Fruit fly (Drosophila melanogaster) whole organism, embryonic: ENCODE measurements around the gene syd.
A peak's percentile ranks its signal among the peaks of the same experiment; 100 is the strongest.

Source experiments
- ATbp ChIP-seq: fragments of 200-800 bp; sonication (Bioruptor generic); optimal IDR thresholded peaks from 2 replicates; lab custom pipeline; 2017; ENCODE audit warnings: missing biosample characterization, mild to moderate bottlenecking, missing genetic modification characterization, missing genetic modification reagents
- Bteb2 ChIP-seq: fragments of 200-800 bp; sonication (Bioruptor generic); optimal IDR thresholded peaks from 2 replicates; lab custom pipeline; 2016; ENCODE audit warnings: missing biosample characterization, missing genetic modification characterization
- CG11456 ChIP-seq: fragments of 200-800 bp; sonication (Bioruptor generic); IDR thresholded peaks from 3 replicates; pipeline ENCODE4 v1.3.6; 2022; ENCODE audit warnings: missing biosample characterization, missing genetic modification characterization
- CG12155 ChIP-seq: fragments of 200-800 bp; sonication (Bioruptor generic); optimal IDR thresholded peaks from 3 replicates; lab custom pipeline; 2016; ENCODE audit warnings: missing biosample characterization, missing genetic modification characterization
- CG14860 ChIP-seq: fragments of 200-800 bp; sonication (Bioruptor generic); IDR thresholded peaks from 3 replicates; pipeline ENCODE4 v1.3.6; 2022; ENCODE audit warnings: missing biosample characterization, missing genetic modification characterization; ENCODE audit not compliant: partially characterized antibody
- CG15514 ChIP-seq: fragments of 200-800 bp; sonication (Bioruptor generic); optimal IDR thresholded peaks from 3 replicates; lab custom pipeline; 2017; ENCODE audit warnings: missing biosample characterization, missing genetic modification characterization, mild to moderate bottlenecking, moderate library complexity, missing genetic modification reagents
- CG16779 ChIP-seq: fragments of 200-800 bp; sonication (Bioruptor generic); IDR thresholded peaks from 2 replicates; pipeline ENCODE4 v1.3.6; 2022; ENCODE audit warnings: missing biosample characterization, missing genetic modification characterization
- CG17568 ChIP-seq: fragments of 200-800 bp; sonication (Bioruptor generic); optimal IDR thresholded peaks from 2 replicates; lab custom pipeline; 2018; ENCODE audit warnings: missing biosample characterization, mild to moderate bottlenecking, missing genetic modification characterization, moderate library complexity
- CG17612 ChIP-seq: fragments of 200-800 bp; sonication (Bioruptor generic); IDR thresholded peaks from 2 replicates; pipeline ENCODE4 v1.3.6; 2022; ENCODE audit warnings: missing biosample characterization, missing genetic modification characterization
- CG17829 ChIP-seq: fragments of 200-800 bp; optimal IDR thresholded peaks from 2 replicates; lab custom pipeline; 2019; ENCODE audit warnings: missing biosample characterization, mild to moderate bottlenecking, missing genetic modification characterization, moderate library complexity
- CG18476 ChIP-seq: fragments of 200-800 bp; sonication (Bioruptor generic); optimal IDR thresholded peaks from 2 replicates; lab custom pipeline; 2016; ENCODE audit warnings: missing biosample characterization, mild to moderate bottlenecking, missing genetic modification characterization
- CG33557 ChIP-seq: fragments of 200-800 bp; sonication (Bioruptor generic); optimal IDR thresholded peaks from 2 replicates; lab custom pipeline; 2019; ENCODE audit warnings: missing biosample characterization, mild to moderate bottlenecking, missing genetic modification characterization, moderate library complexity
- CG4820 ChIP-seq: fragments of 200-800 bp; sonication (Bioruptor generic); optimal IDR thresholded peaks from 3 replicates; lab custom pipeline; 2016; ENCODE audit warnings: missing biosample characterization, missing genetic modification characterization
- CG9609 ChIP-seq: fragments of 200-800 bp; sonication (Bioruptor generic); optimal IDR thresholded peaks from 3 replicates; lab custom pipeline; 2016; ENCODE audit warnings: missing biosample characterization, missing genetic modification characterization
- CG9876 ChIP-seq: fragments of 200-800 bp; sonication (Bioruptor generic); optimal IDR thresholded peaks from 2 replicates; lab custom pipeline; 2016; ENCODE audit warnings: missing biosample characterization, missing genetic modification characterization
- Dbx ChIP-seq: fragments of 200-800 bp; sonication (Bioruptor generic); IDR thresholded peaks from 3 replicates; pipeline ENCODE4 v1.3.6; 2022; ENCODE audit warnings: missing biosample characterization, missing genetic modification characterization
- Dll ChIP-seq: fragments of 200-800 bp; sonication (Bioruptor generic); IDR thresholded peaks from 4 replicates; pipeline ENCODE4 v1.3.6; 2022; ENCODE audit warnings: missing biosample characterization, missing genetic modification characterization; ENCODE audit not compliant: partially characterized antibody
- Eip74EF ChIP-seq, 2 experiments: fragments of 200-800 bp in 1 of 2; fragments of >200 bp in 1 of 2; sonication (Bioruptor generic) in 1 of 2; optimal IDR thresholded peaks; 2 replicates each; lab custom pipeline; 2017 to 2019; ENCODE audit warnings: missing biosample characterization in 2 of 2, missing genetic modification characterization in 2 of 2, mild to moderate bottlenecking in 1 of 2, moderate library complexity in 1 of 2
- H15 ChIP-seq: fragments of 200-800 bp; sonication (Bioruptor generic); IDR thresholded peaks from 3 replicates; pipeline ENCODE4 v1.3.6; 2022; ENCODE audit warnings: missing biosample characterization, missing genetic modification characterization
- HLHmδ ChIP-seq: fragments of 200-800 bp; sonication (Bioruptor generic); optimal IDR thresholded peaks from 2 replicates; lab custom pipeline; 2018; ENCODE audit warnings: missing biosample characterization, mild to moderate bottlenecking, missing genetic modification characterization, moderate library complexity
- Hey ChIP-seq: fragments of 200-800 bp; sonication (Bioruptor generic); optimal IDR thresholded peaks from 3 replicates; lab custom pipeline; 2018; ENCODE audit warnings: missing biosample characterization, mild to moderate bottlenecking, missing genetic modification characterization
- HmgD ChIP-seq: fragments of 200-800 bp; sonication (Bioruptor generic); optimal IDR thresholded peaks from 3 replicates; lab custom pipeline; 2016; ENCODE audit warnings: missing biosample characterization, missing genetic modification characterization
- Hmr ChIP-seq: fragments of 200-800 bp; sonication (Bioruptor generic); optimal IDR thresholded peaks from 3 replicates; lab custom pipeline; 2017; ENCODE audit warnings: mild to moderate bottlenecking, missing biosample characterization, missing genetic modification reagents, missing genetic modification characterization
- Hr51 ChIP-seq, 2 experiments: fragments of 200-800 bp; sonication (Bioruptor generic); optimal IDR thresholded peaks; 2 replicates in 1 of 2; 3 replicates in 1 of 2; lab custom pipeline; 2016 to 2018; ENCODE audit warnings: missing biosample characterization in 2 of 2, missing genetic modification characterization in 2 of 2, mild to moderate bottlenecking in 1 of 2, moderate library complexity in 1 of 2
- Hsf ChIP-seq: fragments of 200-800 bp; sonication (Bioruptor generic); optimal IDR thresholded peaks from 3 replicates; lab custom pipeline; 2016; ENCODE audit warnings: missing biosample characterization, missing genetic modification characterization
- MBD-R2 ChIP-seq: fragments of 200-800 bp; sonication (Bioruptor generic); IDR thresholded peaks from 2 replicates; pipeline ENCODE4 v1.3.6; 2022; ENCODE audit warnings: missing biosample characterization, missing genetic modification characterization
- Nf-YC ChIP-seq: fragments of 200-800 bp; optimal IDR thresholded peaks from 3 replicates; lab custom pipeline; 2019; ENCODE audit warnings: missing biosample characterization, mild to moderate bottlenecking, missing genetic modification characterization, moderate library complexity
- NfI ChIP-seq: fragments of 200-800 bp; sonication (Bioruptor generic); optimal IDR thresholded peaks from 3 replicates; lab custom pipeline; 2018; ENCODE audit warnings: missing biosample characterization, mild to moderate bottlenecking, missing genetic modification characterization, moderate library complexity
- Ravus ChIP-seq: fragments of 200-800 bp; sonication (Bioruptor generic); IDR thresholded peaks from 2 replicates; pipeline ENCODE4 v1.3.6; 2022; ENCODE audit warnings: missing biosample characterization, missing genetic modification characterization
- ab ChIP-seq: fragments of 200-800 bp; sonication (Bioruptor generic); optimal IDR thresholded peaks from 2 replicates; lab custom pipeline; 2016; ENCODE audit warnings: missing biosample characterization, missing genetic modification characterization
- abd-A ChIP-seq: fragments of 200-800 bp; sonication (Bioruptor generic); optimal IDR thresholded peaks from 3 replicates; lab custom pipeline; 2019; ENCODE audit warnings: missing biosample characterization, mild to moderate bottlenecking, missing genetic modification characterization, moderate library complexity
- bcd ChIP-seq: fragments of 200-800 bp; sonication (Bioruptor generic); optimal IDR thresholded peaks from 2 replicates; lab custom pipeline; 2017; ENCODE audit warnings: missing biosample characterization, mild to moderate bottlenecking, missing genetic modification characterization
- btn ChIP-seq: fragments of 200-800 bp; sonication (Bioruptor generic); optimal IDR thresholded peaks from 2 replicates; lab custom pipeline; 2016; ENCODE audit warnings: missing biosample characterization, missing genetic modification characterization
- ems ChIP-seq: fragments of 200-800 bp; sonication (Bioruptor generic); optimal IDR thresholded peaks from 3 replicates; lab custom pipeline; 2016; ENCODE audit warnings: missing biosample characterization, missing genetic modification characterization
- gce ChIP-seq: fragments of 200-800 bp; sonication (Bioruptor generic); IDR thresholded peaks from 3 replicates; pipeline ENCODE4 v1.3.6; 2022; ENCODE audit warnings: missing biosample characterization, missing genetic modification characterization
- lov ChIP-seq, 2 experiments: fragments of 200-800 bp in 1 of 2; fragments of >200 bp in 1 of 2; sonication (Bioruptor generic) in 1 of 2; IDR thresholded peaks in 1 of 2; optimal IDR thresholded peaks in 1 of 2; 2 replicates in 1 of 2; 3 replicates in 1 of 2; pipeline versions ENCODE4 v1.3.6 to Lab custom; 2017 to 2022; ENCODE audit warnings: missing biosample characterization in 1 of 2, missing genetic modification characterization in 1 of 2
- nau ChIP-seq: fragments of 200-800 bp; sonication (Bioruptor generic); optimal IDR thresholded peaks from 3 replicates; lab custom pipeline; 2017; ENCODE audit warnings: missing biosample characterization, mild to moderate bottlenecking, missing genetic modification characterization, missing genetic modification reagents
- nerfin-2 ChIP-seq: fragments of 200-800 bp; sonication (Bioruptor generic); IDR thresholded peaks from 2 replicates; pipeline ENCODE4 v1.3.6; 2022; ENCODE audit warnings: missing biosample characterization, missing genetic modification characterization; ENCODE audit not compliant: partially characterized antibody
- pita ChIP-seq: fragments of 200-800 bp; sonication (Bioruptor generic); optimal IDR thresholded peaks from 2 replicates; lab custom pipeline; 2017; ENCODE audit warnings: missing biosample characterization, mild to moderate bottlenecking, missing genetic modification characterization
- prd ChIP-seq, 3 experiments: fragments of >200 bp in 2 of 3; fragments of 200-800 bp in 1 of 3; sonication (Bioruptor generic) in 1 of 3; optimal IDR thresholded peaks in 2 of 3; IDR thresholded peaks in 1 of 3; 2 replicates in 2 of 3; 3 replicates in 1 of 3; pipeline versions ENCODE4 v1.3.6 to Lab custom; 2017 to 2022; ENCODE audit warnings: missing biosample characterization in 1 of 3, missing genetic modification characterization in 1 of 3
- row ChIP-seq: fragments of 200-800 bp; sonication (Bioruptor generic); IDR thresholded peaks from 3 replicates; pipeline ENCODE4 v1.3.6; 2022; ENCODE audit warnings: missing biosample characterization, missing genetic modification characterization
- salm ChIP-seq: fragments of 200-800 bp; sonication (Bioruptor generic); optimal IDR thresholded peaks from 2 replicates; lab custom pipeline; 2018; ENCODE audit warnings: missing biosample characterization, mild to moderate bottlenecking, missing genetic modification characterization
- shn ChIP-seq: fragments of 200-800 bp; sonication (Bioruptor generic); optimal IDR thresholded peaks from 3 replicates; lab custom pipeline; 2016; ENCODE audit warnings: missing biosample characterization, missing genetic modification characterization
- stwl ChIP-seq: fragments of 200-800 bp; sonication (Bioruptor generic); optimal IDR thresholded peaks from 3 replicates; lab custom pipeline; 2018; ENCODE audit warnings: missing biosample characterization, mild to moderate bottlenecking, missing genetic modification characterization, moderate library complexity
- trem ChIP-seq: fragments of 200-800 bp; optimal IDR thresholded peaks from 3 replicates; lab custom pipeline; 2019; ENCODE audit warnings: missing biosample characterization, mild to moderate bottlenecking, missing genetic modification characterization, moderate library complexity
- vnd ChIP-seq: fragments of 200-800 bp; sonication (Bioruptor generic); IDR thresholded peaks from 3 replicates; pipeline ENCODE4 v1.3.6; 2022; ENCODE audit warnings: missing biosample characterization, missing genetic modification characterization; ENCODE audit not compliant: partially characterized antibody
- wor ChIP-seq: fragments of 200-800 bp; sonication (Bioruptor generic); IDR thresholded peaks from 2 replicates; pipeline ENCODE4 v1.3.6; 2022; ENCODE audit warnings: missing biosample characterization, missing genetic modification characterization

The syd gene

dm6 chr3L:7911765-7912556 lies 24.0 kb downstream of the syd start, which contains the start of the genes pbl and CG8281 (continued):
- TF ChIP-seq CG9609 (peak; percentile 56), HmgD (GFP tag; lab: Kevin White, UChicago) (no peak), CG16779 (GFP tag; lab: Robert Waterston, UW) (no peak), stwl (tag; lab: Kevin White, UChicago) (peak; percentile 78), CG17829 (tag; lab: Kevin White, UChicago) (peak; percentile 67), H15 (GFP tag; lab: Robert Waterston, UW) (no peak), lov (optimal IDR thresholded peaks at IDR 0.05; lab: Kevin White, UChicago) (peak; percentile 89), lov (GFP tag; IDR thresholded peaks at IDR 0.05; lab: Robert Waterston, UW) (0 out of 3 replicates have a peak, but pooled peaks have one; percentile 12), CG17568 (GFP tag; lab: Kevin White, UChicago) (peak; percentile 46), pita (GFP tag; lab: Kevin White, UChicago) (no peak), Dll (GFP tag; lab: Robert Waterston, UW) (peak; percentile 82), HLHmδ (GFP tag; lab: Kevin White, UChicago) (peak; percentile 48), abd-A (tag; lab: Kevin White, UChicago) (no peak), CG4820 (GFP tag; lab: Kevin White, UChicago) (peak; percentile 15), Eip74EF (GFP tag; optimal IDR thresholded peaks at IDR 0.05; lab: Kevin White, UChicago) (no peak), nau (GFP tag; lab: Kevin White, UChicago) (no peak), Nf-YC (peak; percentile 50), ab (GFP tag; lab: Kevin White, UChicago) (no peak), MBD-R2 (GFP tag; lab: Robert Waterston, UW) (peak; percentile 58), gce (no peak), salm (tag; lab: Kevin White, UChicago) (no peak), Bteb2 (GFP tag; lab: Kevin White, UChicago) (no peak), CG33557 (no peak), Hmr (GFP tag; lab: Kevin White, UChicago) (peak; percentile 76), ems (GFP tag; lab: Kevin White, UChicago) (no peak), Ravus (GFP tag; lab: Robert Waterston, UW) (no peak), bcd (GFP tag; lab: Kevin White, UChicago) (peak; percentile 47), shn (peak; percentile 20), CG14860 (GFP tag; lab: Robert Waterston, UW) (peak; percentile 69), Hsf (GFP tag; lab: Kevin White, UChicago) (peak; percentile 56), Hey (tag; lab: Kevin White, UChicago) (no peak), CG11456 (GFP tag; lab: Robert Waterston, UW) (0 out of 3 replicates have a peak, but pooled peaks have one; percentile 28), row (GFP tag; lab: Robert Waterston, UW) (peak; percentile 76), trem (tag; lab: Kevin White, UChicago) (peak; percentile 47), vnd (peak; percentile 38; the same call in 2 of the 3 replicates), wor (GFP tag; lab: Robert Waterston, UW) (no peak), CG18476 (GFP tag; lab: Kevin White, UChicago) (no peak), btn (GFP tag; lab: Kevin White, UChicago) (no peak), prd (optimal IDR thresholded peaks at IDR 0.05; lab: Kevin White, UChicago) (no peak), prd (GFP tag; IDR thresholded peaks at IDR 0.05; lab: Robert Waterston, UW) (peak; percentile 51; the same call in 1 of the 3 replicates), CG9876 (no peak), Hr51 (GFP tag; optimal IDR thresholded peaks at IDR 0.05; lab: Kevin White, UChicago) (peak in 1 of 2 experiments; percentile 65), CG15514 (GFP tag; lab: Kevin White, UChicago) (peak; percentile 79), ATbp (GFP tag; lab: Kevin White, UChicago) (no peak), Dbx (GFP tag; lab: Robert Waterston, UW) (0 out of 3 replicates have a peak, but pooled peaks have one; percentile 54), CG12155 (GFP tag; lab: Kevin White, UChicago) (peak; percentile 71), NfI (GFP tag; lab: Kevin White, UChicago) (no peak), nerfin-2 (peak; percentile 46; the same call in 1 of the 2 replicates), CG17612 (no peak)
